Fruit fly (Drosophila melanogaster) whole organism, embryonic: Measurements from ENCODE around the gene Bap60.

Experiments used
- CG15514 ChIP-seq: fragments of 200-800 bp; sonication (Bioruptor generic); optimal IDR thresholded peaks from 3 replicates; lab custom pipeline; 2017; ENCODE audit warnings: missing biosample characterization, missing genetic modification characterization, mild to moderate bottlenecking, moderate library complexity, missing genetic modification reagents
- CG18011 ChIP-seq: fragments of 200-800 bp; sonication (Bioruptor generic); optimal IDR thresholded peaks from 2 replicates; lab custom pipeline; 2017; ENCODE audit warnings: missing biosample characterization, missing genetic modification characterization, mild to moderate bottlenecking, moderate library complexity, missing genotype
- CG7372 ChIP-seq: fragments of 200-800 bp; sonication (Bioruptor generic); IDR thresholded peaks from 2 replicates; pipeline ENCODE4 v1.3.6; 2022; ENCODE audit warnings: missing biosample characterization, missing genetic modification characterization
- CG7839 ChIP-seq: fragments of 200-800 bp; sonication (Bioruptor generic); optimal IDR thresholded peaks from 3 replicates; lab custom pipeline; 2018; ENCODE audit warnings: missing biosample characterization, mild to moderate bottlenecking, missing genetic modification characterization, moderate library complexity
- Ravus ChIP-seq: fragments of 200-800 bp; sonication (Bioruptor generic); IDR thresholded peaks from 2 replicates; pipeline ENCODE4 v1.3.6; 2022; ENCODE audit warnings: missing biosample characterization, missing genetic modification characterization
- ara ChIP-seq: fragments of 200-800 bp; sonication (Bioruptor generic); IDR thresholded peaks from 2 replicates; pipeline ENCODE4 v1.3.6; 2022; ENCODE audit warnings: missing biosample characterization, missing genetic modification characterization
- eyg ChIP-seq: fragments of 200-800 bp; sonication (Bioruptor generic); optimal IDR thresholded peaks from 3 replicates; lab custom pipeline; 2016; ENCODE audit warnings: missing biosample characterization, missing genetic modification characterization
- fd96Cb ChIP-seq: fragments of 200-800 bp; sonication (Bioruptor generic); optimal IDR thresholded peaks from 2 replicates; lab custom pipeline; 2018; ENCODE audit warnings: missing biosample characterization, mild to moderate bottlenecking, missing genetic modification characterization, moderate library complexity
- psq ChIP-seq: fragments of 200-800 bp; sonication (Bioruptor generic); optimal IDR thresholded peaks from 2 replicates; lab custom pipeline; 2017; ENCODE audit warnings: missing biosample characterization, missing genetic modification characterization
- schlank ChIP-seq: fragments of 200-800 bp; sonication (Bioruptor generic); optimal IDR thresholded peaks from 2 replicates; lab custom pipeline; 2018; ENCODE audit warnings: missing biosample characterization, mild to moderate bottlenecking, missing genetic modification characterization
- tin ChIP-seq: fragments of 200-800 bp; sonication (Bioruptor generic); optimal IDR thresholded peaks from 3 replicates; lab custom pipeline; 2016; ENCODE audit warnings: missing biosample characterization, missing genetic modification characterization
- tll ChIP-seq, 2 experiments: fragments of 200-800 bp in 1 of 2; fragments of >200 bp in 1 of 2; sonication (Bioruptor generic) in 1 of 2; optimal IDR thresholded peaks; 2 replicates each; lab custom pipeline; 2017 to 2019; ENCODE audit warnings: missing biosample characterization in 2 of 2, missing genetic modification characterization in 2 of 2, mild to moderate bottlenecking in 1 of 2, moderate library complexity in 1 of 2
- yki ChIP-seq: fragments of >200 bp; optimal IDR thresholded peaks from 3 replicates; lab custom pipeline; 2018

dm6 chrX:13149083-13149482 lies 10.2 kb downstream of the Bap60 start:
- TF ChIP-seq CG18011 = no peak
- TF ChIP-seq fd96Cb = no peak
- TF ChIP-seq tll (GFP tag; optimal IDR thresholded peaks at IDR 0.05; lab: Kevin White, UChicago) = no peak
- no peak for TF ChIP-seq psq
- no peak for TF ChIP-seq eyg
- no peak for TF ChIP-seq ara (GFP tag; lab: Robert Waterston, UW)
- TF ChIP-seq CG15514 (GFP tag; lab: Kevin White, UChicago) = no peak
- no peak for TF ChIP-seq Ravus (GFP tag; lab: Robert Waterston, UW)
- TF ChIP-seq CG7372 = no peak
- no peak for TF ChIP-seq schlank (tag; lab: Kevin White, UChicago)
- TF ChIP-seq yki = no peak
- no peak for TF ChIP-seq tin (GFP tag; lab: Kevin White, UChicago)
- no peak for TF ChIP-seq CG7839 (tag; lab: Kevin White, UChicago)
